Worm (Caenorhabditis elegans) whole organism, early embryonic: Measurements from ENCODE around the gene F02C9.2.

Experiments used
- B0310.2 ChIP-seq: sonication (generic microtip); optimal IDR thresholded peaks from 2 replicates; lab custom pipeline; 2016; ENCODE audit warnings: mild to moderate bottlenecking, missing genetic modification characterization, missing compliant biosample characterization
- F13C5.2 ChIP-seq: sonication (generic microtip); optimal IDR thresholded peaks from 2 replicates; lab custom pipeline; 2017; ENCODE audit warnings: mild to moderate bottlenecking, missing genetic modification characterization, inconsistent platforms, missing compliant biosample characterization
- aly-1 ChIP-seq: sonication (generic microtip); optimal IDR thresholded peaks from 2 replicates; lab custom pipeline; 2016; ENCODE audit warnings: missing genetic modification characterization, missing compliant biosample characterization
- ama-1 ChIP-seq: fragments of 150-350 bp; optimal IDR thresholded peaks from 2 replicates; lab custom pipeline; 2014
- ceh-13 ChIP-seq: fragments of 200-800 bp; sonication (Bioruptor generic); optimal IDR thresholded peaks from 2 replicates; lab custom pipeline; 2018; ENCODE audit warnings: mild to moderate bottlenecking, missing genetic modification characterization, missing compliant biosample characterization
- ceh-36 ChIP-seq: sonication (generic microtip); optimal IDR thresholded peaks from 2 replicates; lab custom pipeline; 2016; ENCODE audit warnings: missing genetic modification characterization, inconsistent platforms, missing compliant biosample characterization
- ets-7 ChIP-seq: sonication (generic microtip); optimal IDR thresholded peaks from 2 replicates; lab custom pipeline; 2016; ENCODE audit warnings: missing genotype, missing genetic modification characterization, missing compliant biosample characterization
- flt-1 ChIP-seq: fragments of 200-800 bp; sonication (Bioruptor generic); IDR thresholded peaks from 2 replicates; pipeline ENCODE4 v1.3.6; 2022; ENCODE audit warnings: missing genetic modification characterization, missing compliant biosample characterization
- hmbx-1 ChIP-seq: sonication (generic microtip); optimal IDR thresholded peaks from 2 replicates; lab custom pipeline; 2016; ENCODE audit warnings: mild to moderate bottlenecking, missing genetic modification characterization, missing compliant biosample characterization
- hmg-4 ChIP-seq: fragments of 200-800 bp; sonication (Bioruptor generic); optimal IDR thresholded peaks from 2 replicates; lab custom pipeline; 2018; ENCODE audit warnings: mild to moderate bottlenecking, missing genetic modification characterization, missing compliant biosample characterization
- sea-1 ChIP-seq: fragments of 200-800 bp; sonication (Bioruptor generic); conservative IDR thresholded peaks from 2 replicates; pipeline ENCODE4 v1.3.6; 2022; ENCODE audit warnings: missing genetic modification characterization, missing compliant biosample characterization
- tra-4 ChIP-seq: sonication (generic microtip); optimal IDR thresholded peaks from 2 replicates; lab custom pipeline; 2017; ENCODE audit warnings: missing genetic modification characterization, missing compliant biosample characterization

DNA sequence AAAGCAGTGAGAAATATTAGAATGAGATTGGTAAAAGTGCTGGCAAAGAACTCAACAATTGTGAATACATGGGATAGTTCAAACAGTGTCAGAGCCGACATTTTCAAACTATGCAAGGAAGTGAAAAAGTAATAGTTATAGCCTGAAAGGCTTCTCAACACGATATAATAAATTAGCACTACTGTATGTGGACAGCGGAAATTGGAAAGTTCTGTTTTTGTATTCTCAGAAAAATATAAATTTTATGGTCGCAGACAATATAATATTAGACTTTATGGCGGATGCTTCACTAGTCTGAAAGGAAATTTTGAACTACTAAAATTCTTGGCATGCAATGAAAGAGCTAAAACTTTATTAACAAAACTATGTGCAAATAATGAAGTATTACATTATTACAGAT, 27.7 kb upstream of the F02C9.2 start, which contains the start of gene str-69:
- no peak for TF ChIP-seq sea-1 (GFP tag; lab: Robert Waterston, UW)
- TF ChIP-seq tra-4 (tag; lab: Kevin White, UChicago): no peak
- no peak for TF ChIP-seq B0310.2 (tag; lab: Kevin White, UChicago)
- no peak for TF ChIP-seq ama-1 (lab: Kevin White, UChicago)
- TF ChIP-seq ceh-36 (tag; lab: Kevin White, UChicago): no peak
- TF ChIP-seq ceh-13 (GFP tag; lab: Kevin White, UChicago): no peak
- TF ChIP-seq aly-1 (tag; lab: Kevin White, UChicago): no peak
- no peak for TF ChIP-seq flt-1 (GFP tag; lab: Robert Waterston, UW)
- no peak for TF ChIP-seq ets-7 (tag; lab: Kevin White, UChicago)
- TF ChIP-seq hmbx-1: no peak
- no peak for TF ChIP-seq F13C5.2 (tag; lab: Kevin White, UChicago)
- no peak for TF ChIP-seq hmg-4 (GFP tag; lab: Kevin White, UChicago)
